Worm (Caenorhabditis elegans) whole organism, midembryonic: ENCODE data around the gene epg-5.
"Not testable (repeated sequence)": the region's sequence is repeated elsewhere in the genome, so short reads cannot be mapped to it uniquely, and the experiment has no call there.

Source experiments
- T22C8.4 ChIP-seq: fragments of 200-800 bp; sonication (Bioruptor generic); IDR thresholded peaks from 2 replicates; pipeline ENCODE4 v1.3.6; 2022; ENCODE audit warnings: missing genetic modification characterization, missing compliant biosample characterization
- cog-1 ChIP-seq: sonication (generic microtip); optimal IDR thresholded peaks from 2 replicates; lab custom pipeline; 2016; ENCODE audit warnings: missing genetic modification characterization, missing compliant biosample characterization
- flt-1 ChIP-seq: fragments of 200-800 bp; sonication (Bioruptor generic); IDR thresholded peaks from 2 replicates; pipeline ENCODE4 v1.3.6; 2022; ENCODE audit warnings: missing genetic modification characterization, missing compliant biosample characterization
- klf-2 ChIP-seq: fragments of 200-800 bp; sonication (Bioruptor generic); conservative IDR thresholded peaks from 2 replicates; pipeline ENCODE4 v1.3.6; 2022; ENCODE audit warnings: missing genetic modification reagents, missing genetic modification characterization, missing compliant biosample characterization
- med-1 ChIP-seq: sonication (generic microtip); optimal IDR thresholded peaks from 2 replicates; lab custom pipeline; 2017; ENCODE audit warnings: missing genetic modification characterization, mild to moderate bottlenecking, missing compliant biosample characterization, antibody characterized with exemption, missing genetic modification reagents; ENCODE audit not compliant: insufficient read depth
- ref-1 ChIP-seq: fragments of 200-800 bp; sonication (Bioruptor generic); conservative IDR thresholded peaks from 2 replicates; pipeline ENCODE4 v1.3.6; 2022; ENCODE audit warnings: missing genetic modification reagents, missing genetic modification characterization, missing compliant biosample characterization
- tab-1 ChIP-seq: fragments of 200-800 bp; sonication (Bioruptor generic); IDR thresholded peaks from 2 replicates; pipeline ENCODE4 v1.3.6; 2022; ENCODE audit warnings: missing genetic modification characterization, missing compliant biosample characterization
- ztf-23 ChIP-seq: fragments of 200-800 bp; sonication (Bioruptor generic); IDR thresholded peaks from 2 replicates; pipeline ENCODE4 v1.3.6; 2022; ENCODE audit warnings: missing genetic modification reagents, missing genetic modification characterization, missing compliant biosample characterization
- ztf-29 ChIP-seq: fragments of 200-800 bp; sonication (Bioruptor generic); IDR thresholded peaks from 2 replicates; pipeline ENCODE4 v1.3.6; 2022; ENCODE audit warnings: missing genetic modification reagents, missing genetic modification characterization, missing compliant biosample characterization

epg-5 gene

DNA sequence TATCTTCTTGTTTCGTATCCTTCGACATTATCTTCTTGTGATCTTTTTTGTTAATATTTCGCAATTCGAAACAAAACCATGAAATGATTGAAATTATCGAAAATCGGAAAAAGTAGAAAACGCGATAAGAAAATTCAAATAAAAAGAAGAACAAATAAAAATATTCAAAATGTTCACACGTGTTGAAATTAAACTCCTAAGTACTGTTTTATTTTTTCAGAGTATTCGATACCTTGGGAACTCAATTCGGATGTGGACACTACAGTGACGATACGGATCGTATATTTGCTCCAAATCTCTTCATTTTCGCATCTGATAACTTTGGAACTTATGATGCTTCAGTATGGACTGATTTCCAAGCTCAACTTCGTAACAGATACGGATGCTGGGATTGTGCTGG is 27.0 kb upstream of the epg-5 start, which contains the start of gene T19D12.5:
TSS of gene T19D12.5 (minus strand) at position 101 of the 400 bp plus-strand sequence.
- TF ChIP-seq ztf-23 (GFP tag; lab: Robert Waterston, UW) = no peak
- TF ChIP-seq T22C8.4 = no peak
- TF ChIP-seq cog-1 (tag; lab: Kevin White, UChicago) = no peak

ce11 chrII:6631995-6632394 is 22.8 kb upstream of the epg-5 start:
- TF ChIP-seq ztf-29 (GFP tag; lab: Robert Waterston, UW) (no peak), ztf-23 (GFP tag; lab: Robert Waterston, UW) (no peak), flt-1 (no peak), T22C8.4 (no peak), tab-1 (no peak), ref-1 (no peak), cog-1 (tag; lab: Kevin White, UChicago) (no peak), klf-2 (GFP tag; lab: Robert Waterston, UW) (no peak), med-1 (GFP tag; lab: Kevin White, UChicago) (no peak)

DNA sequence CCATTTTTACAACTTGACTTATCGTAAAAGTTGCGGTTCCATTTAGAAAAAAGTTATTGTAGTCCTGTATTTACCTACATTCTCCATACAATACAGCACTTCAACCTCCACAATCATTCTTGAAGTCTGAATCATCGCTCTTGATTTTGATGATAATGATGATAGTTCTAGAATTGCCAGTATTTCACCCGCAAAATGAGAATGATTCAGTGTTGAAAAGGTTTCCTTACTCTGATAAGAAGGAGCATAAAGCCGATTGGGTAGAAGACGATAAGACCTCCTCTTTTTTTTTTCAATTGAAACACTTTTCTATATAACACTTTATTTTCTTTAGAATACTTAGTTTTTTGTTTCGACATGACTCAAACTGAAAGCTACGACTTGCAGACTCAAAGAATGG is 21.6 kb upstream of the epg-5 start, which contains the start of gene T19D12.4:
TSS of gene T19D12.4 (plus strand) at position 295 of the 400 bp plus-strand sequence.
- no peak for TF ChIP-seq med-1 (GFP tag; lab: Kevin White, UChicago)
- no peak for TF ChIP-seq flt-1
- no peak for TF ChIP-seq ztf-23 (GFP tag; lab: Robert Waterston, UW)
- TF ChIP-seq ztf-29 (GFP tag; lab: Robert Waterston, UW) = no peak

ce11 chrII:6629775-6630174 is 20.6 kb upstream of the epg-5 start:
- TF ChIP-seq klf-2 (GFP tag; lab: Robert Waterston, UW) = no peak
- no peak for TF ChIP-seq tab-1
- TF ChIP-seq cog-1 (tag; lab: Kevin White, UChicago) = no peak
- TF ChIP-seq ztf-23 (GFP tag; lab: Robert Waterston, UW) = no peak
- no peak for TF ChIP-seq ztf-29 (GFP tag; lab: Robert Waterston, UW)
- TF ChIP-seq flt-1 = no peak
- TF ChIP-seq T22C8.4 = no peak
- no peak for TF ChIP-seq ref-1
- no peak for TF ChIP-seq med-1 (GFP tag; lab: Kevin White, UChicago)

DNA sequence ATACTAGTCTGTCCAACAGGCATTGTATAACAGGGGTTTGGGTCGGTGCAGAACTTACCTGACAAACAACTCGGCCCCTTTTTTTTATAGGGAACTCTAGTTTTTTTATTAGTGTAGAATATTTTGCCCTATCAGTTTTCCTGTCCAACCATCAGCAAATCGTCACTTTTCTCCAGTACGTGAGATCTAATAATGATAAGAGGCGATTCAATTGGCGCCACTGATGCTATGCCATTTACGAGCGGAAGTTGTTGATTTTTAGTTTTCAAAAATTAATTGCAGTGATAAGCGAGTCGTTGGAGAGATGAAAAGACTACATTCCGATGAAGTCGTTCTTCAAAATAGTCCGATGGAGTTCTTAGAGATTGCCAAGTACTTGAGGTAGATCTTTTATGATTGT is 19.2 kb upstream of the epg-5 start:
- TF ChIP-seq klf-2 (GFP tag; lab: Robert Waterston, UW) (no peak), flt-1 (no peak), cog-1 (tag; lab: Kevin White, UChicago) (no peak), T22C8.4 (no peak), ref-1 (no peak), ztf-23 (GFP tag; lab: Robert Waterston, UW) (no peak), tab-1 (no peak), med-1 (GFP tag; lab: Kevin White, UChicago) (no peak), ztf-29 (GFP tag; lab: Robert Waterston, UW) (no peak)

ce11 chrII:6627182-6627581 is 18.0 kb upstream of the epg-5 start, which contains the start of the genes F54H5.5 and F54H5.2:
TSS of gene F54H5.5 (minus strand) at chrII:6627282.
TSS of gene F54H5.2 (plus strand) at chrII:6627484.
- TF ChIP-seq med-1 (GFP tag; lab: Kevin White, UChicago); ztf-29 (GFP tag; lab: Robert Waterston, UW); ref-1: not testable (repeated sequence)

ce11 chrII:6625302-6625701 is 16.1 kb upstream of the epg-5 start, which contains the start of gene F54H5.14:
TSS of gene F54H5.14 (minus strand) at chrII:6625402.
- TF ChIP-seq flt-1 (no peak), klf-2 (GFP tag; lab: Robert Waterston, UW) (no peak), T22C8.4 (no peak), cog-1 (tag; lab: Kevin White, UChicago) (no peak), ref-1 (no peak), tab-1 (no peak), ztf-23 (GFP tag; lab: Robert Waterston, UW) (no peak), ztf-29 (GFP tag; lab: Robert Waterston, UW) (no peak), med-1 (GFP tag; lab: Kevin White, UChicago) (no peak)

DNA sequence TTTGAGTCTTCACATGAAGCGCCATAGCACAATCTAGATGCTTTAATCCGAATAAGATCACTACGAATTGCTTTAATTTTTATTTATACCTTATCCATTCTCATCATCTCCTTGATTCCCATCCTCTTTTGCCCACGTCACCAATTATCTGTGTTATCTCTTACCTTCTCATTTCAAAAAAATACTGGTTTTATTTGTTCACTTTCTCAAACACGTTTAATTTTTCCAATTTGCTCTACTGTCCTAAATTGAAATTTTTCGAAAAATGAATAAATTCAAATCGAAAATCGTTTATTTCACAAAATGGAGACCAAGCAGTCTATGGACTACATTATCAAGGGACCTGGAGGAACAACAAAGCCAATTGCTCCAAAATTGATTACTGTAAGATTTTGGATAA is 12.7 kb upstream of the epg-5 start, which contains the start of gene F54H5.3:
TSS of gene F54H5.3 (plus strand) at position 301 of the 400 bp plus-strand sequence.
- no peak for TF ChIP-seq ztf-23 (GFP tag; lab: Robert Waterston, UW)
- no peak for TF ChIP-seq med-1 (GFP tag; lab: Kevin White, UChicago)
- TF ChIP-seq ztf-29 (GFP tag; lab: Robert Waterston, UW) = no peak
- no peak for TF ChIP-seq klf-2 (GFP tag; lab: Robert Waterston, UW)
- no peak for TF ChIP-seq tab-1
- TF ChIP-seq flt-1 = no peak
- TF ChIP-seq ref-1 = no peak
- no peak for TF ChIP-seq T22C8.4
- TF ChIP-seq cog-1 (tag; lab: Kevin White, UChicago) = no peak

ce11 chrII:6619007-6619406 is 9.8 kb upstream of the epg-5 start:
- TF ChIP-seq ztf-29 (GFP tag; lab: Robert Waterston, UW) (no peak), tab-1 (no peak), ztf-23 (GFP tag; lab: Robert Waterston, UW) (no peak), klf-2 (GFP tag; lab: Robert Waterston, UW) (no peak), med-1 (GFP tag; lab: Kevin White, UChicago) (no peak), flt-1 (no peak), cog-1 (tag; lab: Kevin White, UChicago) (no peak), T22C8.4 (no peak), ref-1 (no peak)

DNA sequence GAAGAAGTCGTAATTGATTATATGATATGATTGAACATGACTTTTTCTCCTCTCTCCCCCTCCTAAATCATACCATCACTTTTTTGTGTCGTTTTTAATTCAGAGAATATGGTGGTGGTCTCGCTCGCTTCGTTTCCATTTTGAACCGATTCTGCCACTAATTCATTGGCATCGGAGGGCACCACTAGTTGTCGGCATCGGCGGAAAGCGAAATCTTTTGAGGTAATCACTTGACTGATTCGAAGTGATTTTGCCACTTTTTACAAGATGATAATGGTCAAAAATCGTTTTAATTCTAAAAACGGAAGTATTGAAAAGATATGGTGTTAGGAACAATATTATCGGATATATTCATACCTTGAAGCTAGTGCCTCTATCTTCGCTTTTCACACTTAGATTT is 7.6 kb upstream of the epg-5 start, which contains the start of gene klf-3:
TSS of gene klf-3 (plus strand) at position 109 of the 400 bp plus-strand sequence.
- TF ChIP-seq ztf-29 (GFP tag; lab: Robert Waterston, UW) = no peak
- TF ChIP-seq ztf-23 (GFP tag; lab: Robert Waterston, UW) = no peak
- TF ChIP-seq tab-1 = no peak
- TF ChIP-seq med-1 (GFP tag; lab: Kevin White, UChicago) = no peak
- TF ChIP-seq klf-2 (GFP tag; lab: Robert Waterston, UW) = no peak
- TF ChIP-seq ref-1 = no peak
- TF ChIP-seq T22C8.4 = no peak
- no peak for TF ChIP-seq cog-1 (tag; lab: Kevin White, UChicago)
- TF ChIP-seq flt-1 = no peak
